Worm (Caenorhabditis elegans) whole organism, L4 larva: ENCODE data around the gene dct-8.

Experiments used
- F10B5.3 ChIP-seq: sonication (generic microtip); optimal IDR thresholded peaks from 2 replicates; lab custom pipeline; 2016; ENCODE audit warnings: mild to moderate bottlenecking, missing genetic modification characterization, missing compliant biosample characterization
- F37D6.2 ChIP-seq: sonication (generic microtip); optimal IDR thresholded peaks from 2 replicates; lab custom pipeline; 2016; ENCODE audit warnings: mild to moderate bottlenecking, missing genetic modification characterization, missing compliant biosample characterization
- F44E2.7 ChIP-seq: fragments of 200-800 bp; sonication (Bioruptor generic); IDR thresholded peaks from 2 replicates; pipeline ENCODE4 v2.1.2; 2022; ENCODE audit warnings: missing genetic modification characterization, missing compliant biosample characterization
- F49E8.2 ChIP-seq: sonication (generic microtip); optimal IDR thresholded peaks from 2 replicates; lab custom pipeline; 2016; ENCODE audit warnings: missing compliant biosample characterization, mild to moderate bottlenecking, missing genetic modification characterization, borderline replicate concordance
- T20F7.1 ChIP-seq: fragments of 200-800 bp; sonication (Bioruptor generic); optimal IDR thresholded peaks from 2 replicates; lab custom pipeline; 2018; ENCODE audit warnings: mild to moderate bottlenecking, missing genetic modification characterization, missing compliant biosample characterization
- T26A8.4 ChIP-seq: fragments of 200-800 bp; sonication (Bioruptor generic); IDR thresholded peaks from 2 replicates; pipeline ENCODE4 v1.3.6; 2022; ENCODE audit warnings: missing genetic modification characterization, missing compliant biosample characterization
- Y5F2A.4 ChIP-seq: fragments of 200-800 bp; sonication (Bioruptor generic); optimal IDR thresholded peaks from 2 replicates; lab custom pipeline; 2018; ENCODE audit warnings: mild to moderate bottlenecking, missing genetic modification characterization, missing compliant biosample characterization
- Y75B8A.6 ChIP-seq: fragments of 200-800 bp; sonication (Bioruptor generic); IDR thresholded peaks from 2 replicates; pipeline ENCODE4 v1.3.6; 2022; ENCODE audit warnings: missing genetic modification reagents, missing genetic modification characterization, missing compliant biosample characterization
- ZK546.5 ChIP-seq, 2 experiments: sonication (generic microtip); optimal IDR thresholded peaks; 2 replicates each; lab custom pipeline; 2017; ENCODE audit warnings: missing biosample characterization in 2 of 2, missing genetic modification characterization in 2 of 2
- aha-1 ChIP-seq: fragments of 150-350 bp; peaks from one replicate; lab custom pipeline; 2014; ENCODE audit warnings: missing biosample characterization, missing genetic modification characterization
- aly-2 ChIP-seq: sonication (generic microtip); optimal IDR thresholded peaks from 2 replicates; lab custom pipeline; 2018; ENCODE audit warnings: missing biosample characterization, missing genetic modification characterization
- ama-1 ChIP-seq: fragments of 150-350 bp; optimal IDR thresholded peaks from 2 replicates; lab custom pipeline; 2014; ENCODE audit warnings: inconsistent platforms, mixed read lengths
- ceh-20 ChIP-seq: fragments of 200-800 bp; sonication (Bioruptor generic); IDR thresholded peaks from 2 replicates; pipeline ENCODE4 v1.3.6; 2022; ENCODE audit warnings: missing genetic modification reagents, missing genetic modification characterization, missing compliant biosample characterization
- cey-2 ChIP-seq: sonication (generic microtip); optimal IDR thresholded peaks from 3 replicates; lab custom pipeline; 2017; ENCODE audit warnings: missing genetic modification characterization, mild to moderate bottlenecking, missing compliant biosample characterization, antibody characterized with exemption, borderline replicate concordance; ENCODE audit not compliant: insufficient read depth
- dmd-6 ChIP-seq: fragments of 200-800 bp; sonication (Bioruptor generic); IDR thresholded peaks from 2 replicates; pipeline ENCODE4 v1.3.6; 2022; ENCODE audit warnings: missing genetic modification reagents, missing genetic modification characterization, missing compliant biosample characterization
- dmd-8 ChIP-seq: fragments of 200-800 bp; sonication (Bioruptor generic); IDR thresholded peaks from 2 replicates; pipeline ENCODE4 v1.3.6; 2022; ENCODE audit warnings: missing genetic modification characterization, missing compliant biosample characterization
- dmd-9 ChIP-seq: fragments of 200-800 bp; sonication (Bioruptor generic); IDR thresholded peaks from 2 replicates; pipeline ENCODE4 v1.3.6; 2022; ENCODE audit warnings: missing genetic modification reagents, missing genetic modification characterization, missing compliant biosample characterization
- lin-29 ChIP-seq: fragments of 200-800 bp; sonication (Bioruptor generic); IDR thresholded peaks from 2 replicates; pipeline ENCODE4 v1.3.6; 2022; ENCODE audit warnings: missing genetic modification reagents, missing genetic modification characterization, missing compliant biosample characterization
- lin-38 ChIP-seq: fragments of 200-800 bp; sonication (Bioruptor generic); IDR thresholded peaks from 2 replicates; pipeline ENCODE4 v1.3.6; 2022; ENCODE audit warnings: missing genetic modification reagents, missing genetic modification characterization, missing compliant biosample characterization
- lsy-2 ChIP-seq, 2 experiments: fragments of 150-350 bp in 1 of 2; sonication (generic microtip) in 1 of 2; optimal IDR thresholded peaks; 2 replicates each; lab custom pipeline; 2014 to 2017; ENCODE audit warnings: missing biosample characterization in 2 of 2, missing genetic modification characterization in 2 of 2
- madf-9 ChIP-seq: fragments of 200-800 bp; sonication (Bioruptor generic); conservative IDR thresholded peaks from 2 replicates; pipeline ENCODE4 v1.3.6; 2022; ENCODE audit warnings: missing genetic modification reagents, missing genetic modification characterization, missing compliant biosample characterization
- mdt-29 ChIP-seq: fragments of 200-800 bp; sonication (Bioruptor generic); IDR thresholded peaks from 2 replicates; pipeline ENCODE4 v1.3.6; 2022; ENCODE audit warnings: missing genetic modification reagents, missing genetic modification characterization, missing compliant biosample characterization
- mes-2 ChIP-seq: sonication (generic microtip); optimal IDR thresholded peaks from 2 replicates; lab custom pipeline; 2016; ENCODE audit warnings: missing genotype, mild to moderate bottlenecking, missing genetic modification characterization, missing compliant biosample characterization; ENCODE audit not compliant: poor library complexity, severe bottlenecking
- mxl-3 ChIP-seq: fragments of 200-800 bp; sonication (Bioruptor generic); optimal IDR thresholded peaks from 2 replicates; lab custom pipeline; 2018; ENCODE audit warnings: mild to moderate bottlenecking, missing genetic modification characterization, missing compliant biosample characterization
- nhr-102 ChIP-seq: sonication (generic microtip); optimal IDR thresholded peaks from 2 replicates; lab custom pipeline; 2016; ENCODE audit warnings: mild to moderate bottlenecking, missing genetic modification characterization, moderate library complexity, missing compliant biosample characterization
- nhr-111 ChIP-seq: fragments of 200-800 bp; sonication (Bioruptor generic); optimal IDR thresholded peaks from 2 replicates; lab custom pipeline; 2018; ENCODE audit warnings: mild to moderate bottlenecking, missing genetic modification characterization, missing compliant biosample characterization
- nhr-237 ChIP-seq: sonication (generic microtip); optimal IDR thresholded peaks from 2 replicates; lab custom pipeline; 2017; ENCODE audit warnings: missing biosample characterization, missing genetic modification characterization
- nhr-6 ChIP-seq: fragments of 150-350 bp; optimal IDR thresholded peaks from 2 replicates; lab custom pipeline; 2014; ENCODE audit warnings: missing biosample characterization, missing genetic modification characterization
- php-3 ChIP-seq: fragments of 200-800 bp; sonication (Bioruptor generic); IDR thresholded peaks from 2 replicates; pipeline ENCODE4 v1.3.6; 2022; ENCODE audit warnings: missing genetic modification reagents, missing genetic modification characterization, missing compliant biosample characterization
- rbr-2 ChIP-seq: sonication (generic microtip); optimal IDR thresholded peaks from 2 replicates; lab custom pipeline; 2016; ENCODE audit warnings: missing genotype, missing genetic modification characterization, missing compliant biosample characterization
- saeg-2 ChIP-seq: fragments of 200-800 bp; sonication (Bioruptor generic); IDR thresholded peaks from 2 replicates; pipeline ENCODE4 v1.3.6; 2022; ENCODE audit warnings: missing genetic modification reagents, missing genetic modification characterization, missing compliant biosample characterization
- set-16 ChIP-seq: fragments of 200-800 bp; sonication (Bioruptor generic); IDR thresholded peaks from 2 replicates; pipeline ENCODE4 v1.3.6; 2022; ENCODE audit warnings: missing genetic modification reagents, missing genetic modification characterization, missing compliant biosample characterization
- snpc-4 ChIP-seq: fragments of 150-350 bp; optimal IDR thresholded peaks from 2 replicates; lab custom pipeline; 2014; ENCODE audit warnings: missing biosample characterization, missing genetic modification characterization
- spr-1 ChIP-seq: sonication (generic microtip); optimal IDR thresholded peaks from 2 replicates; lab custom pipeline; 2016; ENCODE audit warnings: mild to moderate bottlenecking, missing genetic modification characterization, missing compliant biosample characterization
- spr-3 ChIP-seq: fragments of 200-800 bp; sonication (Bioruptor generic); optimal IDR thresholded peaks from 2 replicates; lab custom pipeline; 2018; ENCODE audit warnings: mild to moderate bottlenecking, missing genetic modification characterization, missing compliant biosample characterization
- vab-7 ChIP-seq: fragments of 200-800 bp; sonication (Bioruptor generic); IDR thresholded peaks from 2 replicates; pipeline ENCODE4 v1.3.6; 2022; ENCODE audit warnings: missing genetic modification reagents, missing genetic modification characterization, missing compliant biosample characterization
- zip-2 ChIP-seq: fragments of 150-350 bp; optimal IDR thresholded peaks from 2 replicates; lab custom pipeline; 2014; ENCODE audit warnings: missing biosample characterization, missing genetic modification characterization

Gene dct-8

ce11 chrIV:3894770-3895169, at the start of gene dct-8:
Gene dct-8, plus strand, starts transcription at chrIV:3895070.
- no peak for TF ChIP-seq ama-1 (lab: Kevin White, UChicago)
- TF ChIP-seq nhr-102 (tag; lab: Kevin White, UChicago): no peak
- TF ChIP-seq spr-1 (tag; lab: Kevin White, UChicago): no peak
- no peak for TF ChIP-seq rbr-2
- TF ChIP-seq spr-3: no peak
- TF ChIP-seq F37D6.2 (tag; lab: Kevin White, UChicago): no peak
- no peak for TF ChIP-seq zip-2 (tag; lab: Kevin White, UChicago)
- no peak for TF ChIP-seq dmd-8 (GFP tag; lab: Robert Waterston, UW)
- no peak for TF ChIP-seq lin-38 (GFP tag; lab: Robert Waterston, UW)
- no peak for TF ChIP-seq mdt-29 (GFP tag; lab: Robert Waterston, UW)
- TF ChIP-seq mes-2 (tag; lab: Kevin White, UChicago): no peak
- TF ChIP-seq F44E2.7 (GFP tag; lab: Robert Waterston, UW): no peak
- TF ChIP-seq F10B5.3 (tag; lab: Kevin White, UChicago): no peak
- no peak for TF ChIP-seq set-16 (GFP tag; lab: Robert Waterston, UW)
- TF ChIP-seq, all 104 proteins: peak for 0

- TF ChIP-seq Y75B8A.6 (GFP tag; lab: Robert Waterston, UW): no peak
- no peak for TF ChIP-seq ceh-20 (GFP tag; lab: Robert Waterston, UW)
- no peak for TF ChIP-seq nhr-111 (GFP tag; lab: Kevin White, UChicago)
- TF ChIP-seq F44E2.7 (GFP tag; lab: Robert Waterston, UW): no peak
- TF ChIP-seq vab-7: no peak
- TF ChIP-seq lin-29 (GFP tag; lab: Robert Waterston, UW): no peak
- TF ChIP-seq snpc-4 (tag; lab: Kevin White, UChicago): no peak
- no peak for TF ChIP-seq saeg-2 (GFP tag; lab: Robert Waterston, UW)
- TF ChIP-seq Y5F2A.4 (GFP tag; lab: Kevin White, UChicago): no peak
- TF ChIP-seq F49E8.2 (tag; lab: Kevin White, UChicago): no peak
- TF ChIP-seq, all 104 proteins: peak for 0
Observed at ce11 chrIV:3847489-3847888, 47.4 kb upstream of the dct-8 start.

- no peak for TF ChIP-seq lin-38 (GFP tag; lab: Robert Waterston, UW)
- TF ChIP-seq nhr-237 (tag; lab: Kevin White, UChicago): no peak
- no peak for TF ChIP-seq ZK546.5 (tag; optimal IDR thresholded peaks at IDR 0.05; lab: Kevin White, UChicago)
- no peak for TF ChIP-seq dmd-6 (GFP tag; lab: Robert Waterston, UW)
- TF ChIP-seq lsy-2 (tag; optimal IDR thresholded peaks at IDR 0.05; lab: Kevin White, UChicago): no peak
- TF ChIP-seq T26A8.4 (GFP tag; lab: Robert Waterston, UW): no peak
- TF ChIP-seq cey-2 (tag; lab: Kevin White, UChicago): no peak
- no peak for TF ChIP-seq T20F7.1 (GFP tag; lab: Kevin White, UChicago)
- no peak for TF ChIP-seq rbr-2
- no peak for TF ChIP-seq aly-2
- TF ChIP-seq nhr-6 (tag; lab: Kevin White, UChicago): no peak
- TF ChIP-seq mxl-3 (GFP tag; lab: Kevin White, UChicago): no peak
- TF ChIP-seq madf-9 (GFP tag; lab: Robert Waterston, UW): no peak
Observed at ce11 chrIV:3848985-3849384, 45.9 kb upstream of the dct-8 start.

ce11 chrIV:3853557-3853956, 41.3 kb upstream of the dct-8 start:
- TF ChIP-seq T26A8.4 (GFP tag; lab: Robert Waterston, UW) (no peak), dmd-9 (GFP tag; lab: Robert Waterston, UW) (no peak), php-3 (GFP tag; lab: Robert Waterston, UW) (no peak), nhr-6 (tag; lab: Kevin White, UChicago) (no peak), aha-1 (tag; lab: Kevin White, UChicago) (no peak), dmd-6 (GFP tag; lab: Robert Waterston, UW) (no peak)
